Worm (Caenorhabditis elegans) whole organism, mixed stage, embryonic: ENCODE results near the gene C48B4.11.

Experiments used
- M03D4.4 ChIP-seq: sonication (generic microtip); optimal IDR thresholded peaks from 2 replicates; lab custom pipeline; 2017; ENCODE audit warnings: mild to moderate bottlenecking, missing genetic modification characterization, missing compliant biosample characterization
- blmp-1 ChIP-seq: fragments of 150-350 bp; optimal IDR thresholded peaks from 2 replicates; lab custom pipeline; 2014; ENCODE audit warnings: missing biosample characterization, missing genetic modification characterization
- ceh-39 ChIP-seq: fragments of 150-350 bp; optimal IDR thresholded peaks from 2 replicates; lab custom pipeline; 2014; ENCODE audit warnings: missing biosample characterization, missing genetic modification characterization
- ceh-43 ChIP-seq: fragments of 200-800 bp; sonication (Bioruptor generic); optimal IDR thresholded peaks from 2 replicates; lab custom pipeline; 2018; ENCODE audit warnings: mild to moderate bottlenecking, missing genetic modification characterization, moderate library complexity, missing compliant biosample characterization
- ceh-83 ChIP-seq: fragments of 200-800 bp; sonication (Bioruptor generic); optimal IDR thresholded peaks from 2 replicates; lab custom pipeline; 2018; ENCODE audit warnings: mild to moderate bottlenecking, missing genetic modification characterization, missing compliant biosample characterization
- ces-1 ChIP-seq: fragments of 150-350 bp; optimal IDR thresholded peaks from 2 replicates; lab custom pipeline; 2014; ENCODE audit warnings: missing biosample characterization, missing genetic modification reagents, missing genetic modification characterization
- cnd-1 ChIP-seq: fragments of 200-800 bp; sonication (Bioruptor generic); optimal IDR thresholded peaks from 2 replicates; lab custom pipeline; 2018; ENCODE audit warnings: mild to moderate bottlenecking, missing genetic modification characterization, missing compliant biosample characterization
- drap-1 ChIP-seq: fragments of 200-800 bp; sonication (Bioruptor generic); optimal IDR thresholded peaks from 3 replicates; lab custom pipeline; 2018; ENCODE audit warnings: mild to moderate bottlenecking, missing genetic modification characterization, missing compliant biosample characterization
- elt-1 ChIP-seq: sonication (generic microtip); optimal IDR thresholded peaks from 2 replicates; lab custom pipeline; 2017; ENCODE audit warnings: missing genetic modification characterization, mild to moderate bottlenecking, missing compliant biosample characterization, antibody characterized with exemption, moderate library complexity, borderline replicate concordance; ENCODE audit not compliant: insufficient read depth
- elt-3 ChIP-seq: fragments of 150-350 bp; optimal IDR thresholded peaks from 2 replicates; lab custom pipeline; 2014; ENCODE audit warnings: missing biosample characterization, missing genetic modification characterization
- flh-1 ChIP-seq: fragments of 200-800 bp; sonication (Bioruptor generic); optimal IDR thresholded peaks from 2 replicates; lab custom pipeline; 2018; ENCODE audit warnings: mild to moderate bottlenecking, missing genetic modification characterization, moderate library complexity, missing compliant biosample characterization
- ham-2 ChIP-seq: fragments of 200-800 bp; sonication (Bioruptor generic); optimal IDR thresholded peaks from 2 replicates; lab custom pipeline; 2018; ENCODE audit warnings: mild to moderate bottlenecking, missing genetic modification characterization, missing compliant biosample characterization
- hlh-1 ChIP-seq: fragments of 150-350 bp; optimal IDR thresholded peaks from 2 replicates; lab custom pipeline; 2014; ENCODE audit warnings: missing biosample characterization, missing genetic modification reagents, missing genetic modification characterization
- lin-13 ChIP-seq: fragments of 150-350 bp; optimal IDR thresholded peaks from 2 replicates; lab custom pipeline; 2014; ENCODE audit warnings: missing biosample characterization, missing genetic modification characterization
- lin-32 ChIP-seq: fragments of 200-800 bp; sonication (Bioruptor generic); optimal IDR thresholded peaks from 2 replicates; lab custom pipeline; 2018; ENCODE audit warnings: mild to moderate bottlenecking, missing genetic modification characterization, missing compliant biosample characterization
- mab-5 ChIP-seq: fragments of 150-350 bp; optimal IDR thresholded peaks from 2 replicates; lab custom pipeline; 2014; ENCODE audit warnings: missing biosample characterization, missing genetic modification characterization
- mep-1 ChIP-seq: fragments of 150-350 bp; optimal IDR thresholded peaks from 2 replicates; lab custom pipeline; 2017; ENCODE audit warnings: missing biosample characterization, missing genetic modification reagents, missing genetic modification characterization, inconsistent platforms
- mls-2 ChIP-seq: sonication (generic microtip); optimal IDR thresholded peaks from 2 replicates; lab custom pipeline; 2016; ENCODE audit warnings: mild to moderate bottlenecking, missing genetic modification characterization, moderate library complexity, missing compliant biosample characterization
- nhr-2 ChIP-seq: fragments of 150-350 bp; optimal IDR thresholded peaks from 2 replicates; lab custom pipeline; 2014; ENCODE audit warnings: missing biosample characterization, missing genetic modification characterization
- nhr-237 ChIP-seq: fragments of 150-350 bp; optimal IDR thresholded peaks from 2 replicates; lab custom pipeline; 2014; ENCODE audit warnings: missing biosample characterization, missing genetic modification characterization
- nhr-28 ChIP-seq: fragments of 150-350 bp; optimal IDR thresholded peaks from 2 replicates; lab custom pipeline; 2014; ENCODE audit warnings: missing biosample characterization, missing genetic modification characterization
- nhr-76 ChIP-seq: sonication (generic microtip); optimal IDR thresholded peaks from 2 replicates; lab custom pipeline; 2017; ENCODE audit warnings: missing biosample characterization, missing genetic modification characterization
- pha-4 ChIP-seq: fragments of 150-350 bp; optimal IDR thresholded peaks from 2 replicates; lab custom pipeline; 2018; ENCODE audit warnings: missing biosample characterization, missing genetic modification reagents, missing genetic modification characterization
- sem-2 ChIP-seq: fragments of 200-800 bp; sonication (Bioruptor generic); optimal IDR thresholded peaks from 2 replicates; lab custom pipeline; 2018; ENCODE audit warnings: mild to moderate bottlenecking, missing genetic modification characterization, missing compliant biosample characterization
- snpc-4 ChIP-seq: fragments of 150-350 bp; optimal IDR thresholded peaks from 2 replicates; lab custom pipeline; 2014; ENCODE audit warnings: missing biosample characterization, missing genetic modification characterization
- sptf-1 ChIP-seq: sonication (generic microtip); optimal IDR thresholded peaks from 2 replicates; lab custom pipeline; 2017; ENCODE audit warnings: mild to moderate bottlenecking, missing genetic modification characterization, moderate library complexity, missing compliant biosample characterization
- tbx-8 ChIP-seq: fragments of 200-800 bp; sonication (Bioruptor generic); optimal IDR thresholded peaks from 2 replicates; lab custom pipeline; 2018; ENCODE audit warnings: mild to moderate bottlenecking, missing genetic modification characterization, moderate library complexity, missing compliant biosample characterization
- unc-120 ChIP-seq: sonication (generic microtip); optimal IDR thresholded peaks from 2 replicates; lab custom pipeline; 2017; ENCODE audit warnings: missing genetic modification characterization, missing compliant biosample characterization; ENCODE audit not compliant: poor library complexity, severe bottlenecking
- unc-39 ChIP-seq: fragments of 150-350 bp; optimal IDR thresholded peaks from 2 replicates; lab custom pipeline; 2014; ENCODE audit warnings: missing biosample characterization, missing genetic modification characterization
- unc-62 ChIP-seq: fragments of 150-350 bp; optimal IDR thresholded peaks from 2 replicates; lab custom pipeline; 2014; ENCODE audit warnings: missing biosample characterization, missing genetic modification reagents, missing genetic modification characterization
- zip-8 ChIP-seq: fragments of 150-350 bp; optimal IDR thresholded peaks from 2 replicates; lab custom pipeline; 2014; ENCODE audit warnings: missing biosample characterization, missing genetic modification characterization

The C48B4.11 gene

ce11 chrIII:9563235-9563634 lies 2.7 kb downstream of the C48B4.11 start, which contains the start of gene C48B4.9:
TSS of gene C48B4.9 (minus strand) at chrIII:9563335.
- no peak for TF ChIP-seq lin-32 (GFP tag; lab: Kevin White, UChicago)
- no peak for TF ChIP-seq ham-2 (GFP tag; lab: Kevin White, UChicago)
- no peak for TF ChIP-seq lin-13
- no peak for TF ChIP-seq mep-1 (tag; lab: Kevin White, UChicago)
- TF ChIP-seq sem-2 (GFP tag; lab: Kevin White, UChicago): no peak
- TF ChIP-seq unc-120: no peak
- TF ChIP-seq M03D4.4 (tag; lab: Kevin White, UChicago): no peak
- no peak for TF ChIP-seq cnd-1 (tag; lab: Kevin White, UChicago)
- TF ChIP-seq elt-3 (tag; lab: Kevin White, UChicago): no peak
- TF ChIP-seq nhr-237 (tag; lab: Kevin White, UChicago): no peak
- no peak for TF ChIP-seq ceh-43 (GFP tag; lab: Kevin White, UChicago)
- no peak for TF ChIP-seq snpc-4 (tag; lab: Kevin White, UChicago)
- no peak for TF ChIP-seq zip-8 (tag; lab: Kevin White, UChicago)
- TF ChIP-seq drap-1: no peak
- TF ChIP-seq hlh-1 (tag; lab: Kevin White, UChicago): no peak
- no peak for TF ChIP-seq pha-4 (tag; lab: Kevin White, UChicago)

- TF ChIP-seq blmp-1 (tag; lab: Kevin White, UChicago): no peak
- no peak for TF ChIP-seq ham-2 (GFP tag; lab: Kevin White, UChicago)
- TF ChIP-seq cnd-1 (tag; lab: Kevin White, UChicago): no peak
- no peak for TF ChIP-seq nhr-28
- TF ChIP-seq, all 35 proteins: peak for 0
Measured at ce11 chrIII:9561158-9561557, 4.8 kb downstream of the C48B4.11 start, which contains the start of gene C48B4.8. TSS of gene C48B4.8 (minus strand) at chrIII:9561258.

ce11 chrIII:9559381-9559881 lies 6.5 kb downstream of the C48B4.11 start, which contains the start of gene C48B4.7:
TSS of gene C48B4.7 (minus strand) at chrIII:9559431.
- TF ChIP-seq ces-1 (GFP tag; lab: Kevin White, UChicago) (no peak), mab-5 (tag; lab: Kevin White, UChicago) (no peak), nhr-28 (no peak)

ce11 chrIII:9558463-9558862 lies 7.5 kb downstream of the C48B4.11 start, which contains the start of gene C48B4.6:
TSS of gene C48B4.6 (minus strand) at chrIII:9558563.
- no peak for TF ChIP-seq drap-1
- TF ChIP-seq cnd-1 (tag; lab: Kevin White, UChicago): no peak
- no peak for TF ChIP-seq tbx-8 (GFP tag; lab: Kevin White, UChicago)
- TF ChIP-seq sptf-1: no peak
- no peak for TF ChIP-seq unc-39 (tag; lab: Kevin White, UChicago)
- no peak for TF ChIP-seq ceh-83 (GFP tag; lab: Kevin White, UChicago)
- no peak for TF ChIP-seq unc-120
- TF ChIP-seq nhr-237 (tag; lab: Kevin White, UChicago): no peak
- no peak for TF ChIP-seq ceh-39
- TF ChIP-seq flh-1 (GFP tag; lab: Kevin White, UChicago): no peak
- no peak for TF ChIP-seq unc-62 (GFP tag; lab: Kevin White, UChicago)
- TF ChIP-seq elt-1 (tag; lab: Kevin White, UChicago): no peak
- TF ChIP-seq hlh-1 (tag; lab: Kevin White, UChicago): no peak
- no peak for TF ChIP-seq lin-32 (GFP tag; lab: Kevin White, UChicago)
- no peak for TF ChIP-seq ham-2 (GFP tag; lab: Kevin White, UChicago)
- no peak for TF ChIP-seq nhr-2 (tag; lab: Kevin White, UChicago)
- TF ChIP-seq nhr-76 (tag; lab: Kevin White, UChicago): no peak

- TF ChIP-seq pha-4 (tag; lab: Kevin White, UChicago) (no peak), flh-1 (GFP tag; lab: Kevin White, UChicago) (no peak), lin-13 (no peak), unc-120 (no peak), unc-62 (GFP tag; lab: Kevin White, UChicago) (no peak), cnd-1 (tag; lab: Kevin White, UChicago) (no peak), elt-1 (tag; lab: Kevin White, UChicago) (no peak), mls-2 (tag; lab: Kevin White, UChicago) (no peak), tbx-8 (GFP tag; lab: Kevin White, UChicago) (no peak)
Measured at ce11 chrIII:9556300-9556699, 9.6 kb downstream of the C48B4.11 start, which contains the start of gene ZK1098.11. TSS of gene ZK1098.11 (plus strand) at chrIII:9556600.
